Fruit fly (Drosophila melanogaster): ENCODE measurements around the gene CG7059.

The CG7059 gene

dm6 chr3R:22362218-22362907 is 27.2 kb upstream of the CG7059 start, which contains the start of the genes JMJD6, CG7071 and Muted (continued):
- peak; percentile 58; the same call in 1 of the 2 replicates for TF ChIP-seq ato (GFP tag; IDR thresholded peaks at IDR 0.05; ENCODE audit: partially characterized antibody)
- peak; percentile 69 for TF ChIP-seq jing (GFP tag; optimal IDR thresholded peaks at IDR 0.05)
- TF ChIP-seq Usf (GFP tag; optimal IDR thresholded peaks at IDR 0.05): peak; percentile 85
- peak; percentile 89 for TF ChIP-seq CG18476 (GFP tag; optimal IDR thresholded peaks at IDR 0.05)
- TF ChIP-seq Poxn (GFP tag; IDR thresholded peaks at IDR 0.05): peak; percentile 76
- peak; percentile 97 for TF ChIP-seq pfk (GFP tag; optimal IDR thresholded peaks at IDR 0.05)
- peak; percentile 86 for TF ChIP-seq CG32772 (GFP tag; IDR thresholded peaks at IDR 0.05)
- peak; percentile 92 for TF ChIP-seq Abd-B (GFP tag; optimal IDR thresholded peaks at IDR 0.05)
- TF ChIP-seq Sox100B (GFP tag; optimal IDR thresholded peaks at IDR 0.05): peak; percentile 83
- no peak for TF ChIP-seq HLHmδ (GFP tag; optimal IDR thresholded peaks at IDR 0.05)
- peak in 1 of 2 experiments; percentile 11 for TF ChIP-seq tll (GFP tag; optimal IDR thresholded peaks at IDR 0.05)
- TF ChIP-seq CG2889 (GFP tag; IDR thresholded peaks at IDR 0.05): peak; percentile 90
- peak; percentile 81 for TF ChIP-seq CG6175 (GFP tag; IDR thresholded peaks at IDR 0.05)
- TF ChIP-seq CG14441 (GFP tag; IDR thresholded peaks at IDR 0.05): peak; percentile 92
- peak; percentile 96 for TF ChIP-seq Xbp1 (GFP tag; optimal IDR thresholded peaks at IDR 0.05)
- peak; percentile 84 for TF ChIP-seq CG2202 (tag; optimal IDR thresholded peaks at IDR 0.05)
- peak; percentile 87 for TF ChIP-seq CG1233 (GFP tag; optimal IDR thresholded peaks at IDR 0.05)
- peak; percentile 85 for TF ChIP-seq CG18011 (GFP tag; optimal IDR thresholded peaks at IDR 0.05)
- peak; percentile 90 for TF ChIP-seq CG8765 (GFP tag; IDR thresholded peaks at IDR 0.05)
- TF ChIP-seq Six4 (GFP tag; optimal IDR thresholded peaks at IDR 0.05): peak; percentile 89
- peak; percentile 95 for TF ChIP-seq HLH54F (GFP tag; optimal IDR thresholded peaks at IDR 0.05)
- TF ChIP-seq CG10654 (GFP tag; optimal IDR thresholded peaks at IDR 0.05): peak; percentile 86
- TF ChIP-seq Hmr (GFP tag; optimal IDR thresholded peaks at IDR 0.05): peak; percentile 93
- peak; percentile 91 for TF ChIP-seq Dbx (GFP tag; IDR thresholded peaks at IDR 0.05)
- TF ChIP-seq Hand (GFP tag; optimal IDR thresholded peaks at IDR 0.05): peak; percentile 75
- TF ChIP-seq prd (optimal IDR thresholded peaks at IDR 0.05): no peak
- TF ChIP-seq prd (GFP tag; IDR thresholded peaks at IDR 0.05): peak; percentile 96
- TF ChIP-seq CG13287 (GFP tag; IDR thresholded peaks at IDR 0.05; ENCODE audit: partially characterized antibody): peak; percentile 94
- TF ChIP-seq pzg (GFP tag; optimal IDR thresholded peaks at IDR 0.05): peak; percentile 79
- TF ChIP-seq Elba2 (GFP tag; optimal IDR thresholded peaks at IDR 0.05): peak; percentile 78
- TF ChIP-seq stc (GFP tag; IDR thresholded peaks at IDR 0.05): peak; percentile 79; the same call in 1 of the 2 replicates
- peak; percentile 85 for TF ChIP-seq Awh (GFP tag; IDR thresholded peaks at IDR 0.05)
- TF ChIP-seq fd3F (GFP tag; optimal IDR thresholded peaks at IDR 0.05): peak; percentile 90
- peak; percentile 44 for TF ChIP-seq CG8359 (GFP tag; optimal IDR thresholded peaks at IDR 0.05; ENCODE audit: borderline replicate concordance)
- peak; percentile 89 for TF ChIP-seq CG13296 (GFP tag; optimal IDR thresholded peaks at IDR 0.05)
- TF ChIP-seq CG5245 (GFP tag; optimal IDR thresholded peaks at IDR 0.05): peak; percentile 84
- peak; percentile 87 for TF ChIP-seq H15 (GFP tag; IDR thresholded peaks at IDR 0.05)
- TF ChIP-seq NC2β (GFP tag; optimal IDR thresholded peaks at IDR 0.05): peak; percentile 84
- peak; percentile 79 for TF ChIP-seq Spps (tag; optimal IDR thresholded peaks at IDR 0.05)
- TF ChIP-seq CG10274 (GFP tag; optimal IDR thresholded peaks at IDR 0.05): peak; percentile 55
- peak; percentile 91 for TF ChIP-seq ttk (GFP tag; IDR thresholded peaks at IDR 0.05)
- peak; percentile 65 for TF ChIP-seq gcm2 (GFP tag; optimal IDR thresholded peaks at IDR 0.05)
- peak; percentile 95 for TF ChIP-seq gem (tag; optimal IDR thresholded peaks at IDR 0.05)
- TF ChIP-seq luna (GFP tag; optimal IDR thresholded peaks at IDR 0.05): peak; percentile 34
- TF ChIP-seq Jarid2 (GFP tag; optimal IDR thresholded peaks at IDR 0.05): peak; percentile 41
- TF ChIP-seq Ada2b (GFP tag; IDR thresholded peaks at IDR 0.05): peak; percentile 89
- TF ChIP-seq CG17612 (GFP tag; IDR thresholded peaks at IDR 0.05): peak; percentile 81
- peak; percentile 97 for TF ChIP-seq slbo (GFP tag; IDR thresholded peaks at IDR 0.05)
- peak; percentile 18 for TF ChIP-seq CTCF (GFP tag; optimal IDR thresholded peaks at IDR 0.05)
- TF ChIP-seq B-H1 (GFP tag; IDR thresholded peaks at IDR 0.05): peak; percentile 86
